Worm (Caenorhabditis elegans) whole organism, L2 larva: ENCODE results near the gene Y67D8C.9.
A peak's percentile ranks its signal among the peaks of the same experiment; 100 is the strongest.

Experiments used
- C34F6.9 ChIP-seq: fragments of 150-350 bp; optimal IDR thresholded peaks from 2 replicates; lab custom pipeline; 2014; ENCODE audit warnings: missing biosample characterization, missing genetic modification characterization
- F13H6.1 ChIP-seq: sonication (generic microtip); optimal IDR thresholded peaks from 2 replicates; lab custom pipeline; 2016; ENCODE audit warnings: missing genetic modification characterization, missing compliant biosample characterization
- R02D3.7 ChIP-seq: fragments of 150-350 bp; optimal IDR thresholded peaks from 2 replicates; lab custom pipeline; 2014; ENCODE audit warnings: missing biosample characterization, missing genetic modification characterization
- Y55F3AM.14 ChIP-seq: fragments of 200-800 bp; sonication (Bioruptor generic); optimal IDR thresholded peaks from 2 replicates; lab custom pipeline; 2018; ENCODE audit warnings: mild to moderate bottlenecking, missing genetic modification characterization, missing compliant biosample characterization
- ZK546.5 ChIP-seq: sonication (generic microtip); optimal IDR thresholded peaks from 2 replicates; lab custom pipeline; 2017; ENCODE audit warnings: missing biosample characterization, missing genetic modification characterization
- alr-1 ChIP-seq: fragments of 150-350 bp; optimal IDR thresholded peaks from 2 replicates; lab custom pipeline; 2014; ENCODE audit warnings: missing biosample characterization, missing genetic modification characterization
- aly-2 ChIP-seq: fragments of 150-350 bp; optimal IDR thresholded peaks from 2 replicates; lab custom pipeline; 2014; ENCODE audit warnings: missing biosample characterization, missing genetic modification characterization
- ama-1 ChIP-seq: fragments of 150-350 bp; optimal IDR thresholded peaks from 2 replicates; lab custom pipeline; 2018; ENCODE audit warnings: inconsistent platforms
- ceh-16 ChIP-seq: fragments of 150-350 bp; optimal IDR thresholded peaks from 2 replicates; lab custom pipeline; 2014; ENCODE audit warnings: missing biosample characterization, missing genetic modification characterization
- crh-2 ChIP-seq: sonication (generic microtip); optimal IDR thresholded peaks from 2 replicates; lab custom pipeline; 2017; ENCODE audit warnings: missing biosample characterization, missing genetic modification characterization
- dmd-4 ChIP-seq: sonication (generic microtip); optimal IDR thresholded peaks from 2 replicates; lab custom pipeline; 2017; ENCODE audit warnings: missing biosample characterization, missing genetic modification characterization
- egl-27 ChIP-seq: sonication (generic microtip); optimal IDR thresholded peaks from 3 replicates; lab custom pipeline; 2017; ENCODE audit warnings: missing biosample characterization, missing genetic modification reagents, missing genetic modification characterization
- elt-1 ChIP-seq: fragments of 150-350 bp; optimal IDR thresholded peaks from 2 replicates; lab custom pipeline; 2014; ENCODE audit warnings: missing biosample characterization, missing genetic modification characterization
- elt-3 ChIP-seq: sonication (generic microtip); optimal IDR thresholded peaks from 2 replicates; lab custom pipeline; 2017; ENCODE audit warnings: missing biosample characterization, missing genetic modification characterization
- fos-1 ChIP-seq: fragments of 150-350 bp; optimal IDR thresholded peaks from 2 replicates; lab custom pipeline; 2014; ENCODE audit warnings: missing biosample characterization, missing genetic modification characterization
- lin-11 ChIP-seq: fragments of 150-350 bp; sonication (generic microtip); optimal IDR thresholded peaks from 2 replicates; lab custom pipeline; 2014; ENCODE audit warnings: missing biosample characterization, missing genetic modification characterization, inconsistent platforms, mixed read lengths
- lin-13 ChIP-seq: fragments of 150-350 bp; optimal IDR thresholded peaks from 2 replicates; lab custom pipeline; 2014; ENCODE audit warnings: missing biosample characterization, missing genetic modification reagents, missing genetic modification characterization
- lsy-2 ChIP-seq, 2 experiments: fragments of 150-350 bp in 1 of 2; sonication (generic microtip) in 1 of 2; optimal IDR thresholded peaks; 2 replicates each; lab custom pipeline; 2014 to 2017; ENCODE audit warnings: missing biosample characterization in 2 of 2, missing genetic modification characterization in 2 of 2
- mab-5 ChIP-seq: fragments of 150-350 bp; optimal IDR thresholded peaks from 2 replicates; lab custom pipeline; 2014; ENCODE audit warnings: missing biosample characterization, missing genetic modification characterization
- mdl-1 ChIP-seq, 2 experiments: fragments of 150-350 bp in 1 of 2; sonication (generic microtip) in 1 of 2; optimal IDR thresholded peaks; 2 replicates each; lab custom pipeline; 2017; ENCODE audit warnings: missing biosample characterization in 2 of 2, missing genetic modification characterization in 2 of 2
- nhr-11 ChIP-seq: fragments of 150-350 bp; optimal IDR thresholded peaks from 2 replicates; lab custom pipeline; 2014; ENCODE audit warnings: missing biosample characterization, missing genetic modification characterization
- nhr-12 ChIP-seq: fragments of 150-350 bp; optimal IDR thresholded peaks from 2 replicates; lab custom pipeline; 2014; ENCODE audit warnings: missing biosample characterization, missing genetic modification characterization
- nhr-129 ChIP-seq: fragments of 150-350 bp; optimal IDR thresholded peaks from 2 replicates; lab custom pipeline; 2014; ENCODE audit warnings: missing biosample characterization, missing genetic modification characterization
- nhr-21 ChIP-seq: fragments of 150-350 bp; optimal IDR thresholded peaks from 2 replicates; lab custom pipeline; 2014; ENCODE audit warnings: missing biosample characterization, missing genetic modification characterization
- nhr-25 ChIP-seq: fragments of 150-350 bp; sonication (generic microtip); optimal IDR thresholded peaks from 3 replicates; lab custom pipeline; 2014; ENCODE audit warnings: missing biosample characterization, missing genetic modification characterization
- nhr-6 ChIP-seq: fragments of 150-350 bp; optimal IDR thresholded peaks from 2 replicates; lab custom pipeline; 2014; ENCODE audit warnings: missing biosample characterization, missing genetic modification characterization
- peb-1 ChIP-seq: fragments of 150-350 bp; optimal IDR thresholded peaks from 2 replicates; lab custom pipeline; 2014; ENCODE audit warnings: missing biosample characterization, missing genetic modification characterization
- skn-1 ChIP-seq: sonication (generic microtip); optimal IDR thresholded peaks from 2 replicates; lab custom pipeline; 2017; ENCODE audit warnings: missing biosample characterization, missing genetic modification characterization
- sma-9 ChIP-seq, 2 experiments: fragments of 150-350 bp in 1 of 2; sonication (generic microtip) in 1 of 2; optimal IDR thresholded peaks; 2 replicates each; lab custom pipeline; 2014 to 2016; ENCODE audit warnings: missing genetic modification characterization in 2 of 2, mild to moderate bottlenecking in 1 of 2, missing biosample characterization in 1 of 2, missing compliant biosample characterization in 1 of 2, missing genetic modification reagents in 1 of 2, moderate library complexity in 1 of 2
- snpc-4 ChIP-seq: fragments of 150-350 bp; optimal IDR thresholded peaks from 2 replicates; lab custom pipeline; 2014; ENCODE audit warnings: missing biosample characterization, missing genetic modification characterization
- unc-39 ChIP-seq: fragments of 150-350 bp; optimal IDR thresholded peaks from 2 replicates; lab custom pipeline; 2014; ENCODE audit warnings: missing biosample characterization, missing genetic modification characterization
- unc-55 ChIP-seq: fragments of 150-350 bp; sonication (generic microtip); optimal IDR thresholded peaks from 3 replicates; lab custom pipeline; 2014; ENCODE audit warnings: missing biosample characterization, missing genetic modification reagents, missing genetic modification characterization
- zag-1 ChIP-seq: fragments of 150-350 bp; optimal IDR thresholded peaks from 2 replicates; lab custom pipeline; 2014; ENCODE audit warnings: missing biosample characterization, missing genetic modification characterization
- ztf-1 ChIP-seq: fragments of 200-800 bp; sonication (Bioruptor generic); conservative IDR thresholded peaks from 2 replicates; pipeline ENCODE4 v1.3.6; 2022; ENCODE audit warnings: missing genetic modification characterization, missing compliant biosample characterization
- ztf-11 ChIP-seq: sonication (generic microtip); optimal IDR thresholded peaks from 2 replicates; lab custom pipeline; 2017; ENCODE audit warnings: missing biosample characterization, missing genetic modification characterization
- ztf-4 ChIP-seq: fragments of 150-350 bp; optimal IDR thresholded peaks from 2 replicates; lab custom pipeline; 2014; ENCODE audit warnings: missing biosample characterization, missing genetic modification characterization

The Y67D8C.9 gene

ce11 chrIV:3086825-3087224 lies at the start of gene Y67D8C.9:
TSS of gene Y67D8C.9 (minus strand) at chrIV:3086925.
- TF ChIP-seq C34F6.9 (tag; lab: Kevin White, UChicago), result no peak
- no peak for TF ChIP-seq nhr-21 (tag; lab: Kevin White, UChicago)
- no peak for TF ChIP-seq aly-2
- TF ChIP-seq Y55F3AM.14, result no peak
- TF ChIP-seq unc-39 (tag; lab: Kevin White, UChicago), result no peak

ce11 chrIV:3136493-3136892 lies 49.8 kb upstream of the Y67D8C.9 start:
- TF ChIP-seq aly-2, result no peak
- TF ChIP-seq unc-55 (GFP tag; lab: Kevin White, UChicago), result peak; percentile 37
- TF ChIP-seq lsy-2 (tag; optimal IDR thresholded peaks at IDR 0.05; lab: Kevin White, UChicago), result peak in 1 of 2 experiments; percentile 63

- TF ChIP-seq unc-55 (GFP tag; lab: Kevin White, UChicago), result peak; percentile 88
- peak; percentile 76 for TF ChIP-seq sma-9 (GFP tag; optimal IDR thresholded peaks at IDR 0.05; lab: Kevin White, UChicago)
- TF ChIP-seq sma-9 (tag; optimal IDR thresholded peaks at IDR 0.05; lab: Kevin White, UChicago), result no peak
- peak; percentile 2 for TF ChIP-seq egl-27 (tag; lab: Kevin White, UChicago)
- TF ChIP-seq skn-1 (tag; lab: Kevin White, UChicago), result no peak
- TF ChIP-seq peb-1 (tag; lab: Kevin White, UChicago), result no peak
- peak; percentile 39 for TF ChIP-seq lin-11 (tag; lab: Kevin White, UChicago)
- TF ChIP-seq mdl-1 (tag; optimal IDR thresholded peaks at IDR 0.05; lab: Kevin White, UChicago), result peak in 1 of 2 experiments; percentile 74
- TF ChIP-seq ama-1 (lab: Kevin White, UChicago), result no peak
- no peak for TF ChIP-seq nhr-25 (tag; lab: Kevin White, UChicago)
- TF ChIP-seq fos-1 (tag; lab: Kevin White, UChicago), result no peak
- no peak for TF ChIP-seq R02D3.7 (tag; lab: Kevin White, UChicago)
- TF ChIP-seq crh-2 (tag; lab: Kevin White, UChicago), result peak; percentile 57
- peak; percentile 48 for TF ChIP-seq mab-5
- TF ChIP-seq F13H6.1, result peak; percentile 76
- TF ChIP-seq nhr-129 (tag; lab: Kevin White, UChicago), result peak; percentile 81
- TF ChIP-seq ceh-16 (tag; lab: Kevin White, UChicago), result no peak
- TF ChIP-seq nhr-6 (tag; lab: Kevin White, UChicago), result no peak
- TF ChIP-seq dmd-4 (tag; lab: Kevin White, UChicago), result no peak
- TF ChIP-seq elt-3 (tag; lab: Kevin White, UChicago), result no peak
- peak; percentile 7 for TF ChIP-seq ztf-4 (tag; lab: Kevin White, UChicago)
- TF ChIP-seq unc-39 (tag; lab: Kevin White, UChicago), result peak; percentile 24
- peak; percentile 87 for TF ChIP-seq C34F6.9 (tag; lab: Kevin White, UChicago)
- TF ChIP-seq alr-1 (tag; lab: Kevin White, UChicago), result no peak
- TF ChIP-seq ztf-1 (GFP tag; lab: Robert Waterston, UW), result no peak
- TF ChIP-seq lin-13 (GFP tag; lab: Kevin White, UChicago), result peak; percentile 35
- peak; percentile 5 to 60 for TF ChIP-seq lsy-2 (tag; optimal IDR thresholded peaks at IDR 0.05; lab: Kevin White, UChicago)
- TF ChIP-seq ZK546.5 (tag; lab: Kevin White, UChicago), result no peak
- no peak for TF ChIP-seq nhr-11 (tag; lab: Kevin White, UChicago)
- TF ChIP-seq elt-1 (tag; lab: Kevin White, UChicago), result no peak
- TF ChIP-seq Y55F3AM.14, result peak; percentile 42
- TF ChIP-seq zag-1, result peak; percentile 86
- no peak for TF ChIP-seq ztf-11
- peak; percentile 15 for TF ChIP-seq nhr-21 (tag; lab: Kevin White, UChicago)
- TF ChIP-seq nhr-12, result no peak
- TF ChIP-seq snpc-4 (tag; lab: Kevin White, UChicago), result no peak
These were observed 48.3 kb upstream of the Y67D8C.9 start for ce11 chrIV:3135000-3135399.

- TF ChIP-seq C34F6.9 (tag; lab: Kevin White, UChicago) (peak; percentile 12), F13H6.1 (peak; percentile 41), unc-55 (GFP tag; lab: Kevin White, UChicago) (peak; percentile 24), ztf-11 (no peak), elt-3 (tag; lab: Kevin White, UChicago) (no peak), zag-1 (peak; percentile 6), fos-1 (tag; lab: Kevin White, UChicago) (peak; percentile 58)
- TF ChIP-seq, all 48 proteins: peak for 5
These were observed 46.5 kb upstream of the Y67D8C.9 start, which contains the start of gene mca-3 for ce11 chrIV:3133099-3133817. TSS of gene mca-3 (minus strand) at chrIV:3133149.
